Worm (Caenorhabditis elegans) whole organism, mixed stage, embryonic: Measurements from ENCODE around the gene F36H5.12.
"Not testable (repeated sequence)": the region's sequence is repeated elsewhere in the genome, so short reads cannot be mapped to it uniquely, and the experiment has no call there.

ENCODE experiments used
- bed-3 ChIP-seq: fragments of 200-800 bp; sonication (Bioruptor generic); optimal IDR thresholded peaks from 3 replicates; lab custom pipeline; 2018; ENCODE audit warnings: mild to moderate bottlenecking, missing genetic modification characterization, moderate library complexity, missing compliant biosample characterization
- blmp-1 ChIP-seq: fragments of 150-350 bp; optimal IDR thresholded peaks from 2 replicates; lab custom pipeline; 2014; ENCODE audit warnings: missing biosample characterization, missing genetic modification characterization
- ces-1 ChIP-seq: fragments of 150-350 bp; optimal IDR thresholded peaks from 2 replicates; lab custom pipeline; 2014; ENCODE audit warnings: missing biosample characterization, missing genetic modification reagents, missing genetic modification characterization
- elt-1 ChIP-seq: sonication (generic microtip); optimal IDR thresholded peaks from 2 replicates; lab custom pipeline; 2017; ENCODE audit warnings: missing genetic modification characterization, mild to moderate bottlenecking, missing compliant biosample characterization, antibody characterized with exemption, moderate library complexity, borderline replicate concordance; ENCODE audit not compliant: insufficient read depth
- lin-13 ChIP-seq: fragments of 150-350 bp; optimal IDR thresholded peaks from 2 replicates; lab custom pipeline; 2014; ENCODE audit warnings: missing biosample characterization, missing genetic modification characterization
- lsy-2 ChIP-seq: fragments of 150-350 bp; optimal IDR thresholded peaks from 2 replicates; lab custom pipeline; 2014; ENCODE audit warnings: missing biosample characterization, missing genetic modification characterization
- nhr-12 ChIP-seq: fragments of 150-350 bp; optimal IDR thresholded peaks from 2 replicates; lab custom pipeline; 2014; ENCODE audit warnings: missing biosample characterization, missing genetic modification characterization
- nhr-2 ChIP-seq: fragments of 150-350 bp; optimal IDR thresholded peaks from 2 replicates; lab custom pipeline; 2014; ENCODE audit warnings: missing biosample characterization, missing genetic modification characterization
- nhr-28 ChIP-seq: fragments of 150-350 bp; optimal IDR thresholded peaks from 2 replicates; lab custom pipeline; 2014; ENCODE audit warnings: missing biosample characterization, missing genetic modification characterization
- nhr-76 ChIP-seq: sonication (generic microtip); optimal IDR thresholded peaks from 2 replicates; lab custom pipeline; 2017; ENCODE audit warnings: missing biosample characterization, missing genetic modification characterization
- sem-2 ChIP-seq: fragments of 200-800 bp; sonication (Bioruptor generic); optimal IDR thresholded peaks from 2 replicates; lab custom pipeline; 2018; ENCODE audit warnings: mild to moderate bottlenecking, missing genetic modification characterization, missing compliant biosample characterization
- snpc-4 ChIP-seq: fragments of 150-350 bp; optimal IDR thresholded peaks from 2 replicates; lab custom pipeline; 2014; ENCODE audit warnings: missing biosample characterization, missing genetic modification characterization
- sptf-1 ChIP-seq: sonication (generic microtip); optimal IDR thresholded peaks from 2 replicates; lab custom pipeline; 2017; ENCODE audit warnings: mild to moderate bottlenecking, missing genetic modification characterization, moderate library complexity, missing compliant biosample characterization
- unc-62 ChIP-seq: fragments of 150-350 bp; optimal IDR thresholded peaks from 2 replicates; lab custom pipeline; 2014; ENCODE audit warnings: missing biosample characterization, missing genetic modification reagents, missing genetic modification characterization

ce11 chrII:1775234-1775633, 32.6 kb downstream of the F36H5.12 start, which contains the start of gene F36H5.14:
- not testable (repeated sequence) for TF ChIP-seq nhr-76 (tag; lab: Kevin White, UChicago); bed-3; snpc-4 (tag; lab: Kevin White, UChicago); lsy-2; unc-62; sem-2 (GFP tag; lab: Kevin White, UChicago); nhr-28 (tag; lab: Kevin White, UChicago); blmp-1; nhr-12 (tag; lab: Kevin White, UChicago); sptf-1 (tag; lab: Kevin White, UChicago); lin-13; elt-1 (tag; lab: Kevin White, UChicago); ces-1; nhr-2
